1 fruit fly cellular context compared by ENCODE assay signal in genomic region chr2L:8361204-8361952, dm6.
TF ChIP-seq lines count a peak whose summit lies in the region.

No protein-coding gene starts in this region.

TF ChIP-seq in whole organism, embryonic, 481 proteins besides CTCF, POLR2A, EP300 and RAD21 (continued from another document and continues in another):
- TF ChIP-seq CG7271 (tag; optimal IDR thresholded peaks at IDR 0.05; lab: Kevin White, UChicago) (no peak), jing (GFP tag; optimal IDR thresholded peaks at IDR 0.05; lab: Kevin White, UChicago) (no peak), CG10543 (GFP tag; optimal IDR thresholded peaks at IDR 0.05; lab: Kevin White, UChicago) (no peak), Optix (GFP tag; IDR thresholded peaks at IDR 0.05; lab: Robert Waterston, UW) (no peak), fd102C (GFP tag; optimal IDR thresholded peaks at IDR 0.05; lab: Kevin White, UChicago) (no peak), caup (GFP tag; optimal IDR thresholded peaks at IDR 0.05; lab: Kevin White, UChicago; ENCODE audit: severe bottlenecking) (no peak), CG18599 (GFP tag; optimal IDR thresholded peaks at IDR 0.05; lab: Kevin White, UChicago) (peak; percentile 53), Adf1 (GFP tag; IDR thresholded peaks at IDR 0.05; lab: Robert Waterston, UW) (no peak), Abd-B (GFP tag; optimal IDR thresholded peaks at IDR 0.05; lab: Kevin White, UChicago) (no peak), gem (tag; optimal IDR thresholded peaks at IDR 0.05; lab: Kevin White, UChicago) (peak; percentile 55), dimm (GFP tag; IDR thresholded peaks at IDR 0.05; lab: Robert Waterston, UW) (no peak), D19A (tag; optimal IDR thresholded peaks at IDR 0.05; lab: Kevin White, UChicago) (no peak), Doc2 (GFP tag; IDR thresholded peaks at IDR 0.05; lab: Robert Waterston, UW) (no peak), CG7556 (GFP tag; optimal IDR thresholded peaks at IDR 0.05; lab: Kevin White, UChicago) (peak; percentile 44), CG12659 (GFP tag; optimal IDR thresholded peaks at IDR 0.05; lab: Kevin White, UChicago) (peak; percentile 20), CG10267 (tag; optimal IDR thresholded peaks at IDR 0.05; lab: Kevin White, UChicago) (peak; percentile 15), CG2202 (tag; optimal IDR thresholded peaks at IDR 0.05; lab: Kevin White, UChicago) (no peak), Med (GFP tag; lab: Kevin White, UChicago) (peak; percentile 77), tll (GFP tag; optimal IDR thresholded peaks at IDR 0.05; lab: Kevin White, UChicago) (no peak), CG32532 (GFP tag; IDR thresholded peaks at IDR 0.05; lab: Robert Waterston, UW) (peak; percentile 28; the same call in 1 of the 2 replicates), exex (tag; optimal IDR thresholded peaks at IDR 0.05; lab: Kevin White, UChicago) (peak; percentile 8), ind (GFP tag; optimal IDR thresholded peaks at IDR 0.05; lab: Kevin White, UChicago) (peak; percentile 2), CG9609 (GFP tag; optimal IDR thresholded peaks at IDR 0.05; lab: Kevin White, UChicago) (no peak), ato (GFP tag; IDR thresholded peaks at IDR 0.05; lab: Robert Waterston, UW; ENCODE audit: partially characterized antibody) (no peak), CG30431 (GFP tag; optimal IDR thresholded peaks at IDR 0.05; lab: Kevin White, UChicago) (no peak), Elba2 (GFP tag; optimal IDR thresholded peaks at IDR 0.05; lab: Kevin White, UChicago) (no peak), Blimp-1 (GFP tag; optimal IDR thresholded peaks at IDR 0.05; lab: Kevin White, UChicago) (peak; percentile 50), Nf-YC (tag; optimal IDR thresholded peaks at IDR 0.05; lab: Kevin White, UChicago) (no peak), ham (GFP tag; IDR thresholded peaks at IDR 0.05; lab: Robert Waterston, UW) (no peak), fru (optimal IDR thresholded peaks at IDR 0.05; lab: Kevin White, UChicago) (no peak), CG12299 (tag; optimal IDR thresholded peaks at IDR 0.05; lab: Kevin White, UChicago) (peak; percentile 13), tap (tag; optimal IDR thresholded peaks at IDR 0.05; lab: Kevin White, UChicago) (no peak), CG11398 (GFP tag; optimal IDR thresholded peaks at IDR 0.05; lab: Kevin White, UChicago) (no peak), HLHmδ (GFP tag; optimal IDR thresholded peaks at IDR 0.05; lab: Kevin White, UChicago) (no peak), Myb (GFP tag; optimal IDR thresholded peaks at IDR 0.05; lab: Kevin White, UChicago) (no peak), Awh (GFP tag; IDR thresholded peaks at IDR 0.05; lab: Robert Waterston, UW) (no peak), Mes4 (GFP tag; optimal IDR thresholded peaks at IDR 0.05; lab: Kevin White, UChicago) (no peak), CG11456 (GFP tag; IDR thresholded peaks at IDR 0.05; lab: Robert Waterston, UW) (peak; percentile 35; the same call in 1 of the 3 replicates), CG2129 (GFP tag; IDR thresholded peaks at IDR 0.05; lab: Robert Waterston, UW; ENCODE audit: partially characterized antibody) (no peak), Atf-2 (GFP tag; optimal IDR thresholded peaks at IDR 0.05; lab: Kevin White, UChicago) (peak; percentile 10), CG14710 (tag; optimal IDR thresholded peaks at IDR 0.05; lab: Kevin White, UChicago) (peak; percentile 7), Sox100B (GFP tag; optimal IDR thresholded peaks at IDR 0.05; lab: Kevin White, UChicago) (peak; percentile 10), CG17361 (GFP tag; IDR thresholded peaks at IDR 0.05; lab: Robert Waterston, UW) (peak; percentile 35; the same call in 2 of the 3 replicates), her (GFP tag; optimal IDR thresholded peaks at IDR 0.05; lab: Kevin White, UChicago) (no peak), ssp (GFP tag; IDR thresholded peaks at IDR 0.05; lab: Robert Waterston, UW) (no peak), CG13296 (GFP tag; optimal IDR thresholded peaks at IDR 0.05; lab: Kevin White, UChicago) (no peak), CG30403 (GFP tag; optimal IDR thresholded peaks at IDR 0.05; lab: Kevin White, UChicago) (peak; percentile 40), Ssrp (tag; optimal IDR thresholded peaks at IDR 0.05; lab: Kevin White, UChicago) (peak; percentile 17), nom (GFP tag; optimal IDR thresholded peaks at IDR 0.05; lab: Kevin White, UChicago) (peak; percentile 2), CG12071 (GFP tag; optimal IDR thresholded peaks at IDR 0.05; lab: Kevin White, UChicago) (no peak), Vsx1 (GFP tag; optimal IDR thresholded peaks at IDR 0.05; lab: Kevin White, UChicago) (no peak), dmrt11E (tag; optimal IDR thresholded peaks at IDR 0.05; lab: Kevin White, UChicago) (peak; percentile 13), kni (GFP tag; optimal IDR thresholded peaks at IDR 0.05; lab: Kevin White, UChicago) (peak; percentile 46), Dip3 (GFP tag; optimal IDR thresholded peaks at IDR 0.05; lab: Kevin White, UChicago) (peak; percentile 26), Ptx1 (GFP tag; IDR thresholded peaks at IDR 0.05; lab: Robert Waterston, UW) (no peak), Sox102F (GFP tag; optimal IDR thresholded peaks at IDR 0.05; lab: Kevin White, UChicago) (peak; percentile 20), CG8924 (tag; optimal IDR thresholded peaks at IDR 0.05; lab: Kevin White, UChicago) (peak; percentile 20), pros (GFP tag; optimal IDR thresholded peaks at IDR 0.05; lab: Kevin White, UChicago) (peak; percentile 51), CG8290 (GFP tag; optimal IDR thresholded peaks at IDR 0.05; lab: Kevin White, UChicago) (no peak), CG8290 (tag; optimal IDR thresholded peaks at IDR 0.05; lab: Kevin White, UChicago) (no peak), Hr51 (GFP tag; optimal IDR thresholded peaks at IDR 0.05; lab: Kevin White, UChicago) (peak in 1 of 2 experiments; percentile 7), Hr3 (GFP tag; optimal IDR thresholded peaks at IDR 0.05; lab: Kevin White, UChicago) (no peak), CG10565 (GFP tag; optimal IDR thresholded peaks at IDR 0.05; lab: Kevin White, UChicago) (no peak), CG2120 (GFP tag; optimal IDR thresholded peaks at IDR 0.05; lab: Kevin White, UChicago) (peak; percentile 50), sqz (GFP tag; optimal IDR thresholded peaks at IDR 0.05; lab: Kevin White, UChicago) (no peak), Dad (GFP tag; optimal IDR thresholded peaks at IDR 0.05; lab: Kevin White, UChicago) (no peak), nmo (GFP tag; optimal IDR thresholded peaks at IDR 0.05; lab: Kevin White, UChicago) (peak; percentile 46), CG14441 (GFP tag; IDR thresholded peaks at IDR 0.05; lab: Robert Waterston, UW) (no peak), slou (GFP tag; optimal IDR thresholded peaks at IDR 0.05; lab: Kevin White, UChicago) (no peak), CG1024 (GFP tag; IDR thresholded peaks at IDR 0.05; lab: Robert Waterston, UW) (no peak), ERR (GFP tag; optimal IDR thresholded peaks at IDR 0.05; lab: Kevin White, UChicago) (no peak), CG15696 (tag; optimal IDR thresholded peaks at IDR 0.05; lab: Kevin White, UChicago) (no peak), CG11504 (tag; optimal IDR thresholded peaks at IDR 0.05; lab: Kevin White, UChicago) (no peak), ci (GFP tag; IDR thresholded peaks at IDR 0.05; lab: Robert Waterston, UW) (no peak), Stat92E (GFP tag; optimal IDR thresholded peaks at IDR 0.05; lab: Kevin White, UChicago) (no peak), Fer3 (tag; optimal IDR thresholded peaks at IDR 0.05; lab: Kevin White, UChicago) (peak; percentile 16), gce (GFP tag; IDR thresholded peaks at IDR 0.05; lab: Robert Waterston, UW) (no peak), CG6791 (GFP tag; IDR thresholded peaks at IDR 0.05; lab: Robert Waterston, UW; ENCODE audit: partially characterized antibody) (no peak), Nf-YA (GFP tag; IDR thresholded peaks at IDR 0.05; lab: Robert Waterston, UW) (no peak), scrt (GFP tag; optimal IDR thresholded peaks at IDR 0.05; lab: Kevin White, UChicago) (no peak), CG12744 (GFP tag; optimal IDR thresholded peaks at IDR 0.05; lab: Kevin White, UChicago) (no peak), Deaf1 (tag; optimal IDR thresholded peaks at IDR 0.05; lab: Kevin White, UChicago) (no peak), Ada2b (GFP tag; IDR thresholded peaks at IDR 0.05; lab: Robert Waterston, UW) (no peak), CG18262 (tag; optimal IDR thresholded peaks at IDR 0.05; lab: Kevin White, UChicago) (peak; percentile 43), shn (GFP tag; optimal IDR thresholded peaks at IDR 0.05; lab: Kevin White, UChicago) (no peak), CG7745 (tag; optimal IDR thresholded peaks at IDR 0.05; lab: Kevin White, UChicago) (no peak), YL-1 (GFP tag; optimal IDR thresholded peaks at IDR 0.05; lab: Kevin White, UChicago) (no peak), CG1602 (GFP tag; optimal IDR thresholded peaks at IDR 0.05; lab: Kevin White, UChicago) (peak; percentile 19), Max (GFP tag; optimal IDR thresholded peaks at IDR 0.05; lab: Kevin White, UChicago) (peak; percentile 6), Ets97D (GFP tag; optimal IDR thresholded peaks at IDR 0.05; lab: Kevin White, UChicago) (peak; percentile 19), fd96Cb (tag; optimal IDR thresholded peaks at IDR 0.05; lab: Kevin White, UChicago) (peak; percentile 27), CG10209 (GFP tag; optimal IDR thresholded peaks at IDR 0.05; lab: Kevin White, UChicago) (peak; percentile 16), HLH4C (GFP tag; IDR thresholded peaks at IDR 0.05; lab: Robert Waterston, UW; ENCODE audit: partially characterized antibody) (no peak), CG31441 (GFP tag; IDR thresholded peaks at IDR 0.05; lab: Robert Waterston, UW) (0 out of 2 replicates have a peak, but pooled peaks have one; percentile 20), cad (GFP tag; optimal IDR thresholded peaks at IDR 0.05; lab: Kevin White, UChicago) (no peak), tin (GFP tag; optimal IDR thresholded peaks at IDR 0.05; lab: Kevin White, UChicago) (no peak), grau (tag; optimal IDR thresholded peaks at IDR 0.05; lab: Kevin White, UChicago) (peak; percentile 87), Pdp1 (GFP tag; optimal IDR thresholded peaks at IDR 0.05; lab: Kevin White, UChicago) (peak in 1 of 2 experiments; percentile 11), CG7963 (GFP tag; IDR thresholded peaks at IDR 0.05; lab: Robert Waterston, UW; ENCODE audit: partially characterized antibody) (no peak), row (GFP tag; IDR thresholded peaks at IDR 0.05; lab: Robert Waterston, UW) (peak; percentile 41; the same call in 2 of the 3 replicates), psq (GFP tag; optimal IDR thresholded peaks at IDR 0.05; lab: Kevin White, UChicago) (no peak), B-H1 (GFP tag; IDR thresholded peaks at IDR 0.05; lab: Robert Waterston, UW) (no peak), pb (GFP tag; optimal IDR thresholded peaks at IDR 0.05; lab: Kevin White, UChicago) (no peak), MBD-R2 (GFP tag; IDR thresholded peaks at IDR 0.05; lab: Robert Waterston, UW) (peak; percentile 20; the same call in 1 of the 2 replicates), CG2712 (tag; optimal IDR thresholded peaks at IDR 0.05; lab: Kevin White, UChicago) (peak; percentile 59), pnt (GFP tag; optimal IDR thresholded peaks at IDR 0.05; lab: Kevin White, UChicago) (no peak), crp (GFP tag; optimal IDR thresholded peaks at IDR 0.05; lab: Kevin White, UChicago) (no peak), pho (GFP tag; optimal IDR thresholded peaks at IDR 0.05; lab: Kevin White, UChicago) (peak; percentile 15), z (GFP tag; IDR thresholded peaks at IDR 0.05; lab: Robert Waterston, UW) (no peak), TFAM (GFP tag; optimal IDR thresholded peaks at IDR 0.05; lab: Kevin White, UChicago) (no peak), CG18476 (GFP tag; optimal IDR thresholded peaks at IDR 0.05; lab: Kevin White, UChicago) (no peak), tup (GFP tag; optimal IDR thresholded peaks at IDR 0.05; lab: Kevin White, UChicago) (no peak), CG12104 (GFP tag; optimal IDR thresholded peaks at IDR 0.05; lab: Kevin White, UChicago) (no peak), cg (GFP tag; optimal IDR thresholded peaks at IDR 0.05; lab: Kevin White, UChicago) (no peak), pfk (GFP tag; optimal IDR thresholded peaks at IDR 0.05; lab: Kevin White, UChicago) (peak; percentile 12), zfh2 (GFP tag; optimal IDR thresholded peaks at IDR 0.05; lab: Kevin White, UChicago) (peak; percentile 27), D (optimal IDR thresholded peaks at IDR 0.05; lab: Kevin White, UChicago) (no peak), D (GFP tag; optimal IDR thresholded peaks at IDR 0.05; lab: Kevin White, UChicago) (peak; percentile 46), tgo (GFP tag; IDR thresholded peaks at IDR 0.05; lab: Robert Waterston, UW) (no peak), CG4328 (GFP tag; optimal IDR thresholded peaks at IDR 0.05; lab: Kevin White, UChicago) (peak; percentile 1), ems (GFP tag; optimal IDR thresholded peaks at IDR 0.05; lab: Kevin White, UChicago) (no peak), Xbp1 (GFP tag; optimal IDR thresholded peaks at IDR 0.05; lab: Kevin White, UChicago) (peak; percentile 23), Ravus (GFP tag; IDR thresholded peaks at IDR 0.05; lab: Robert Waterston, UW) (no peak), CG2889 (GFP tag; IDR thresholded peaks at IDR 0.05; lab: Robert Waterston, UW) (no peak), ATbp (GFP tag; optimal IDR thresholded peaks at IDR 0.05; lab: Kevin White, UChicago) (peak; percentile 44), CG2678 (tag; optimal IDR thresholded peaks at IDR 0.05; lab: Kevin White, UChicago) (peak; percentile 52), Ets65A (GFP tag; lab: Kevin White, UChicago) (peak; percentile 9), CG17385 (GFP tag; optimal IDR thresholded peaks at IDR 0.05; lab: Kevin White, UChicago) (peak; percentile 10), phol (tag; optimal IDR thresholded peaks at IDR 0.05; lab: Kevin White, UChicago) (peak; percentile 40), Chrac-16 (GFP tag; optimal IDR thresholded peaks at IDR 0.05; lab: Kevin White, UChicago) (peak; percentile 10), CG9876 (GFP tag; optimal IDR thresholded peaks at IDR 0.05; lab: Kevin White, UChicago) (no peak), gfzf (GFP tag; optimal IDR thresholded peaks at IDR 0.05; lab: Kevin White, UChicago) (no peak), sisA (GFP tag; IDR thresholded peaks at IDR 0.05; lab: Robert Waterston, UW) (peak; percentile 44; the same call in 1 of the 2 replicates), sens-2 (GFP tag; IDR thresholded peaks at IDR 0.05; lab: Robert Waterston, UW) (no peak), mirr (GFP tag; optimal IDR thresholded peaks at IDR 0.05; lab: Kevin White, UChicago) (no peak), NfI (GFP tag; optimal IDR thresholded peaks at IDR 0.05; lab: Kevin White, UChicago) (no peak), CG6813 (GFP tag; optimal IDR thresholded peaks at IDR 0.05; lab: Kevin White, UChicago) (no peak)
